Fruit fly (Drosophila melanogaster) whole organism, embryonic: ENCODE data around the gene Plc21C.

Experiments
- Adf1 ChIP-seq: fragments of 200-800 bp; sonication (Bioruptor generic); IDR thresholded peaks from 2 replicates; pipeline ENCODE4 v1.3.6; 2022; ENCODE audit warnings: missing biosample characterization, missing genetic modification characterization
- CG10209 ChIP-seq: fragments of 200-800 bp; sonication (Bioruptor generic); optimal IDR thresholded peaks from 3 replicates; lab custom pipeline; 2017; ENCODE audit warnings: missing biosample characterization, mild to moderate bottlenecking, missing genetic modification characterization, missing genetic modification reagents
- CG10462 ChIP-seq: fragments of 200-800 bp; sonication (Bioruptor generic); optimal IDR thresholded peaks from 2 replicates; lab custom pipeline; 2016; ENCODE audit warnings: missing biosample characterization, missing genetic modification characterization
- CG10543 ChIP-seq: fragments of 200-800 bp; sonication (Bioruptor generic); optimal IDR thresholded peaks from 3 replicates; lab custom pipeline; 2017; ENCODE audit warnings: missing biosample characterization, mild to moderate bottlenecking, missing genetic modification characterization, moderate library complexity
- CG10654 ChIP-seq: fragments of 200-800 bp; sonication (Bioruptor generic); optimal IDR thresholded peaks from 2 replicates; lab custom pipeline; 2016; ENCODE audit warnings: missing biosample characterization, missing genetic modification characterization
- CG11504 ChIP-seq: fragments of 200-800 bp; sonication (Bioruptor generic); optimal IDR thresholded peaks from 3 replicates; lab custom pipeline; 2019; ENCODE audit warnings: missing biosample characterization, mild to moderate bottlenecking, missing genetic modification characterization, moderate library complexity
- CG11696 ChIP-seq: fragments of 200-800 bp; sonication (Bioruptor generic); IDR thresholded peaks from 2 replicates; pipeline ENCODE4 v1.3.6; 2022; ENCODE audit warnings: missing biosample characterization, missing genetic modification characterization
- CG12659 ChIP-seq: fragments of 200-800 bp; sonication (Bioruptor generic); optimal IDR thresholded peaks from 3 replicates; lab custom pipeline; 2017; ENCODE audit warnings: mild to moderate bottlenecking, missing biosample characterization, missing genetic modification reagents, missing genetic modification characterization
- CG13123 ChIP-seq: fragments of 200-800 bp; sonication (Bioruptor generic); optimal IDR thresholded peaks from 2 replicates; lab custom pipeline; 2016; ENCODE audit warnings: missing biosample characterization, missing genetic modification characterization
- CG14441 ChIP-seq: fragments of 200-800 bp; sonication (Bioruptor generic); IDR thresholded peaks from 2 replicates; pipeline ENCODE4 v1.3.6; 2022; ENCODE audit warnings: missing biosample characterization, missing genetic modification characterization
- CG14710 ChIP-seq: fragments of 200-800 bp; sonication (Bioruptor generic); optimal IDR thresholded peaks from 3 replicates; lab custom pipeline; 2019; ENCODE audit warnings: missing biosample characterization, mild to moderate bottlenecking, missing genetic modification characterization, moderate library complexity
- CG15696 ChIP-seq: fragments of 200-800 bp; sonication (Bioruptor generic); optimal IDR thresholded peaks from 2 replicates; lab custom pipeline; 2019; ENCODE audit warnings: missing biosample characterization, mild to moderate bottlenecking, missing genetic modification characterization, moderate library complexity
- CG1602 ChIP-seq: fragments of 200-800 bp; sonication (Bioruptor generic); optimal IDR thresholded peaks from 3 replicates; lab custom pipeline; 2016; ENCODE audit warnings: missing biosample characterization, missing genetic modification characterization
- CG17361 ChIP-seq: fragments of 200-800 bp; sonication (Bioruptor generic); IDR thresholded peaks from 3 replicates; pipeline ENCODE4 v1.3.6; 2022; ENCODE audit warnings: missing biosample characterization, missing genetic modification characterization
- CG18011 ChIP-seq: fragments of 200-800 bp; sonication (Bioruptor generic); optimal IDR thresholded peaks from 2 replicates; lab custom pipeline; 2017; ENCODE audit warnings: missing biosample characterization, missing genetic modification characterization, mild to moderate bottlenecking, moderate library complexity, missing genotype
- CG2199 ChIP-seq: fragments of 200-800 bp; sonication (Bioruptor generic); IDR thresholded peaks from 3 replicates; pipeline ENCODE4 v1.3.6; 2022; ENCODE audit warnings: missing biosample characterization, missing genetic modification characterization
- CG31441 ChIP-seq: fragments of 200-800 bp; sonication (Bioruptor generic); IDR thresholded peaks from 2 replicates; pipeline ENCODE4 v1.3.6; 2022; ENCODE audit warnings: missing biosample characterization, missing genetic modification characterization
- CG5245 ChIP-seq: fragments of 200-800 bp; sonication (Bioruptor generic); optimal IDR thresholded peaks from 3 replicates; lab custom pipeline; 2016; ENCODE audit warnings: missing biosample characterization, missing genetic modification characterization
- CG7271 ChIP-seq: fragments of 200-800 bp; sonication (Bioruptor generic); optimal IDR thresholded peaks from 2 replicates; lab custom pipeline; 2018; ENCODE audit warnings: missing biosample characterization, mild to moderate bottlenecking, missing genetic modification characterization, moderate library complexity
- CG8924 ChIP-seq: fragments of 200-800 bp; optimal IDR thresholded peaks from 3 replicates; lab custom pipeline; 2019; ENCODE audit warnings: missing biosample characterization, mild to moderate bottlenecking, missing genetic modification characterization, moderate library complexity
- CG9437 ChIP-seq: fragments of 200-800 bp; sonication (Bioruptor generic); optimal IDR thresholded peaks from 2 replicates; lab custom pipeline; 2018; ENCODE audit warnings: missing biosample characterization, mild to moderate bottlenecking, missing genetic modification characterization
- Chrac-16 ChIP-seq: fragments of 200-800 bp; sonication (Bioruptor generic); optimal IDR thresholded peaks from 3 replicates; lab custom pipeline; 2016; ENCODE audit warnings: missing biosample characterization, missing genetic modification characterization
- CrebB ChIP-seq: fragments of 200-800 bp; sonication (Bioruptor generic); optimal IDR thresholded peaks from 3 replicates; lab custom pipeline; 2018; ENCODE audit warnings: missing biosample characterization, mild to moderate bottlenecking, missing genetic modification characterization
- Deaf1 ChIP-seq: fragments of 200-800 bp; optimal IDR thresholded peaks from 3 replicates; lab custom pipeline; 2019; ENCODE audit warnings: missing biosample characterization, mild to moderate bottlenecking, missing genetic modification characterization, moderate library complexity
- Dref ChIP-seq: fragments of 200-800 bp; sonication (Bioruptor generic); IDR thresholded peaks from 2 replicates; pipeline ENCODE4 v1.3.6; 2022; ENCODE audit warnings: missing biosample characterization, missing genetic modification characterization
- HmgD ChIP-seq: fragments of 200-800 bp; sonication (Bioruptor generic); optimal IDR thresholded peaks from 3 replicates; lab custom pipeline; 2016; ENCODE audit warnings: missing biosample characterization, missing genetic modification characterization
- Hmx ChIP-seq: fragments of 200-800 bp; sonication (Bioruptor generic); optimal IDR thresholded peaks from 2 replicates; lab custom pipeline; 2016; ENCODE audit warnings: missing biosample characterization, missing genetic modification characterization
- Hr51 ChIP-seq, 2 experiments: fragments of 200-800 bp; sonication (Bioruptor generic); optimal IDR thresholded peaks; 2 replicates in 1 of 2; 3 replicates in 1 of 2; lab custom pipeline; 2016 to 2018; ENCODE audit warnings: missing biosample characterization in 2 of 2, missing genetic modification characterization in 2 of 2, mild to moderate bottlenecking in 1 of 2, moderate library complexity in 1 of 2
- NC2β ChIP-seq: fragments of 200-800 bp; sonication (Bioruptor generic); optimal IDR thresholded peaks from 2 replicates; lab custom pipeline; 2016; ENCODE audit warnings: missing biosample characterization, missing genetic modification characterization
- ab ChIP-seq: fragments of 200-800 bp; sonication (Bioruptor generic); optimal IDR thresholded peaks from 2 replicates; lab custom pipeline; 2016; ENCODE audit warnings: missing biosample characterization, missing genetic modification characterization
- bab2 ChIP-seq: fragments of 200-800 bp; sonication (Bioruptor generic); optimal IDR thresholded peaks from 2 replicates; lab custom pipeline; 2016; ENCODE audit warnings: missing biosample characterization, missing genetic modification characterization
- bsh ChIP-seq, 2 experiments: fragments of 200-800 bp; sonication (Bioruptor generic); optimal IDR thresholded peaks; 2 replicates each; lab custom pipeline; 2017 to 2018; ENCODE audit warnings: mild to moderate bottlenecking in 2 of 2, missing biosample characterization in 2 of 2, missing genetic modification characterization in 2 of 2, moderate library complexity in 1 of 2
- btn ChIP-seq: fragments of 200-800 bp; sonication (Bioruptor generic); optimal IDR thresholded peaks from 2 replicates; lab custom pipeline; 2016; ENCODE audit warnings: missing biosample characterization, missing genetic modification characterization
- cwo ChIP-seq: fragments of 200-800 bp; sonication (Bioruptor generic); optimal IDR thresholded peaks from 3 replicates; lab custom pipeline; 2017; ENCODE audit warnings: missing biosample characterization, missing genetic modification characterization, mild to moderate bottlenecking, moderate library complexity, missing genetic modification reagents
- ftz-f1 ChIP-seq: fragments of 200-800 bp; sonication (Bioruptor generic); optimal IDR thresholded peaks from 2 replicates; lab custom pipeline; 2016; ENCODE audit warnings: missing biosample characterization, missing genetic modification characterization
- grau ChIP-seq: fragments of 200-800 bp; optimal IDR thresholded peaks from 3 replicates; lab custom pipeline; 2019; ENCODE audit warnings: missing biosample characterization, mild to moderate bottlenecking, missing genetic modification characterization, moderate library complexity
- grn ChIP-seq: fragments of 200-800 bp; sonication (Bioruptor generic); optimal IDR thresholded peaks from 3 replicates; lab custom pipeline; 2017; ENCODE audit warnings: missing biosample characterization, missing genetic modification characterization
- gsb ChIP-seq: fragments of 200-800 bp; sonication (Bioruptor generic); IDR thresholded peaks from 2 replicates; pipeline ENCODE4 v1.3.6; 2022; ENCODE audit warnings: missing biosample characterization, missing genetic modification characterization
- insv ChIP-seq, 2 experiments: fragments of 200-800 bp; sonication (Bioruptor generic); optimal IDR thresholded peaks; 3 replicates each; lab custom pipeline; 2016 to 2018; ENCODE audit warnings: missing biosample characterization in 2 of 2, missing genetic modification characterization in 2 of 2
- klu ChIP-seq: fragments of 200-800 bp; sonication (Bioruptor generic); IDR thresholded peaks from 2 replicates; pipeline ENCODE4 v1.3.6; 2022; ENCODE audit warnings: missing biosample characterization, missing genetic modification characterization
- lilli ChIP-seq: fragments of 200-800 bp; sonication (Bioruptor generic); optimal IDR thresholded peaks from 3 replicates; lab custom pipeline; 2016; ENCODE audit warnings: missing biosample characterization, missing genetic modification characterization
- slbo ChIP-seq: fragments of 200-800 bp; sonication (Bioruptor generic); IDR thresholded peaks from 2 replicates; pipeline ENCODE4 v1.3.6; 2022; ENCODE audit warnings: missing biosample characterization, missing genetic modification characterization
- sob ChIP-seq: fragments of 200-800 bp; sonication (Bioruptor generic); IDR thresholded peaks from 2 replicates; pipeline ENCODE4 v1.3.6; 2022; ENCODE audit warnings: missing biosample characterization, missing genetic modification characterization
- ssp ChIP-seq: fragments of 200-800 bp; sonication (Bioruptor generic); IDR thresholded peaks from 2 replicates; pipeline ENCODE4 v1.3.6; 2022; ENCODE audit warnings: missing biosample characterization, missing genetic modification characterization
- tio ChIP-seq: fragments of 200-800 bp; sonication (Bioruptor generic); optimal IDR thresholded peaks from 2 replicates; lab custom pipeline; 2017; ENCODE audit warnings: missing biosample characterization, missing genetic modification characterization, inconsistent platforms
- tll ChIP-seq, 2 experiments: fragments of 200-800 bp in 1 of 2; fragments of >200 bp in 1 of 2; sonication (Bioruptor generic) in 1 of 2; optimal IDR thresholded peaks; 2 replicates each; lab custom pipeline; 2017 to 2019; ENCODE audit warnings: missing biosample characterization in 2 of 2, missing genetic modification characterization in 2 of 2, mild to moderate bottlenecking in 1 of 2, moderate library complexity in 1 of 2
- tup ChIP-seq: fragments of 200-800 bp; sonication (Bioruptor generic); optimal IDR thresholded peaks from 2 replicates; lab custom pipeline; 2016; ENCODE audit warnings: missing biosample characterization, mild to moderate bottlenecking, missing genetic modification characterization, moderate library complexity
- wek ChIP-seq: fragments of 200-800 bp; sonication (Bioruptor generic); optimal IDR thresholded peaks from 3 replicates; lab custom pipeline; 2018; ENCODE audit warnings: missing biosample characterization, mild to moderate bottlenecking, missing genetic modification characterization, moderate library complexity

Gene Plc21C

dm6 chr2L:305646-306045, at the start of gene Plc21C (continued):
- TF ChIP-seq CG11504 (tag; lab: Kevin White, UChicago) (peak; percentile 65), CG8924 (tag; lab: Kevin White, UChicago) (peak; percentile 43), CG10209 (GFP tag; lab: Kevin White, UChicago) (peak; percentile 11), tup (peak; percentile 5), HmgD (GFP tag; lab: Kevin White, UChicago) (peak; percentile 61), Deaf1 (tag; lab: Kevin White, UChicago) (peak; percentile 74), Hr51 (GFP tag; optimal IDR thresholded peaks at IDR 0.05; lab: Kevin White, UChicago) (peak; percentile 28 to 64), CG1602 (GFP tag; lab: Kevin White, UChicago) (peak; percentile 38), CG17361 (GFP tag; lab: Robert Waterston, UW) (peak; percentile 61; the same call in 2 of the 3 replicates), CG12659 (GFP tag; lab: Kevin White, UChicago) (peak; percentile 69), Hmx (GFP tag; lab: Kevin White, UChicago) (no peak), CG18011 (GFP tag; lab: Kevin White, UChicago) (peak; percentile 100), CG14710 (peak; percentile 82), cwo (peak; percentile 23), Dref (GFP tag; lab: Robert Waterston, UW) (peak; percentile 41; the same call in 1 of the 2 replicates), btn (GFP tag; lab: Kevin White, UChicago) (no peak), grau (tag; lab: Kevin White, UChicago) (peak; percentile 58), ab (no peak), NC2β (GFP tag; lab: Kevin White, UChicago) (peak; percentile 67), ftz-f1 (GFP tag; lab: Kevin White, UChicago) (peak; percentile 16), klu (GFP tag; lab: Robert Waterston, UW) (no peak), tio (no peak), tll (GFP tag; optimal IDR thresholded peaks at IDR 0.05; lab: Kevin White, UChicago) (no peak), CG10654 (GFP tag; lab: Kevin White, UChicago) (peak; percentile 18), CG14441 (GFP tag; lab: Robert Waterston, UW) (peak; percentile 48), CG13123 (GFP tag; lab: Kevin White, UChicago) (peak; percentile 14), CG10543 (GFP tag; lab: Kevin White, UChicago) (peak; percentile 48), bab2 (GFP tag; lab: Kevin White, UChicago) (peak; percentile 37), CG5245 (no peak), CG11696 (no peak), Chrac-16 (peak; percentile 44), Adf1 (peak; percentile 92), grn (GFP tag; lab: Kevin White, UChicago) (peak; percentile 48), CG10462 (GFP tag; lab: Kevin White, UChicago) (no peak), CG7271 (tag; lab: Kevin White, UChicago) (no peak), lilli (GFP tag; lab: Kevin White, UChicago) (peak; percentile 71), gsb (GFP tag; lab: Robert Waterston, UW) (no peak), slbo (peak; percentile 62), ssp (GFP tag; lab: Robert Waterston, UW) (peak; percentile 34; the same call in 1 of the 2 replicates), CG2199 (GFP tag; lab: Robert Waterston, UW) (no peak), CG15696 (tag; lab: Kevin White, UChicago) (peak; percentile 43), wek (GFP tag; lab: Kevin White, UChicago) (no peak), insv (GFP tag; optimal IDR thresholded peaks at IDR 0.05; lab: Kevin White, UChicago) (no peak), CG31441 (0 out of 2 replicates have a peak, but pooled peaks have one; percentile 46), sob (GFP tag; lab: Robert Waterston, UW) (peak; percentile 36; the same call in 1 of the 2 replicates), CG9437 (GFP tag; lab: Kevin White, UChicago) (peak; percentile 23), bsh (GFP tag; optimal IDR thresholded peaks at IDR 0.05; lab: Kevin White, UChicago) (no peak), CrebB (tag; lab: Kevin White, UChicago) (no peak)
- TF ChIP-seq, all 482 proteins: peak for 219
